Worm (Caenorhabditis elegans): ENCODE data around the gene clc-26.

DNA sequence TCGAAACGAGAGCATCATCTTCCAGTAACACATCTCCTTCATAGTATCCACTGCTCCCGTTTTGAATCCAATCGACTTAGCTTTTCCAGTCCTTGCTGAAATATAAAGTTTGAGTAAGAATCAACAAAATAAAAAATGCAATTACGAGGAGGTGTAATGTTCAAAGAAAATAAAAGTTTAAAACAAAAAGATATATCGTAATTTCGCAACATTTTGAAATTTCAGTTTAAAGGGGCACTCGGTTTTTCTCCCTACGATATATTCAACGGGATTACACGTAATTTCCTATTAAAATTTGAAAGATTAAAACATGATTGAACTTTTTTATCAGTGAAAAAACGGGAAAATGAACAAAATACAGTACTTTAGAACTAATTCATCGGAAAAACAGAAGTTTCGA lies 14.8 kb downstream of the clc-26 start, which contains the start of gene Y34F4.3:
- TF ChIP-seq tab-1 (GFP tag; IDR thresholded peaks at IDR 0.05) (no peak), ztf-23 (GFP tag; IDR thresholded peaks at IDR 0.05) (no peak), med-1 (GFP tag; optimal IDR thresholded peaks at IDR 0.05; ENCODE audit: insufficient read depth) (no peak), flt-1 (GFP tag; IDR thresholded peaks at IDR 0.05) (no peak), cog-1 (tag; optimal IDR thresholded peaks at IDR 0.05) (no peak)

Measured in whole organism, midembryonic.